Worm (Caenorhabditis elegans) whole organism, early embryonic: ENCODE measurements around the gene cbp-2.

Experiments
- B0310.2 ChIP-seq: sonication (generic microtip); optimal IDR thresholded peaks from 2 replicates; lab custom pipeline; 2016; ENCODE audit warnings: mild to moderate bottlenecking, missing genetic modification characterization, missing compliant biosample characterization
- F13C5.2 ChIP-seq: sonication (generic microtip); optimal IDR thresholded peaks from 2 replicates; lab custom pipeline; 2017; ENCODE audit warnings: mild to moderate bottlenecking, missing genetic modification characterization, inconsistent platforms, missing compliant biosample characterization
- aly-1 ChIP-seq: sonication (generic microtip); optimal IDR thresholded peaks from 2 replicates; lab custom pipeline; 2016; ENCODE audit warnings: missing genetic modification characterization, missing compliant biosample characterization
- ama-1 ChIP-seq: fragments of 150-350 bp; optimal IDR thresholded peaks from 2 replicates; lab custom pipeline; 2014
- ceh-13 ChIP-seq: fragments of 200-800 bp; sonication (Bioruptor generic); optimal IDR thresholded peaks from 2 replicates; lab custom pipeline; 2018; ENCODE audit warnings: mild to moderate bottlenecking, missing genetic modification characterization, missing compliant biosample characterization
- ceh-36 ChIP-seq: sonication (generic microtip); optimal IDR thresholded peaks from 2 replicates; lab custom pipeline; 2016; ENCODE audit warnings: missing genetic modification characterization, inconsistent platforms, missing compliant biosample characterization
- ets-7 ChIP-seq: sonication (generic microtip); optimal IDR thresholded peaks from 2 replicates; lab custom pipeline; 2016; ENCODE audit warnings: missing genotype, missing genetic modification characterization, missing compliant biosample characterization
- flt-1 ChIP-seq: fragments of 200-800 bp; sonication (Bioruptor generic); IDR thresholded peaks from 2 replicates; pipeline ENCODE4 v1.3.6; 2022; ENCODE audit warnings: missing genetic modification characterization, missing compliant biosample characterization
- hmbx-1 ChIP-seq: sonication (generic microtip); optimal IDR thresholded peaks from 2 replicates; lab custom pipeline; 2016; ENCODE audit warnings: mild to moderate bottlenecking, missing genetic modification characterization, missing compliant biosample characterization
- hmg-4 ChIP-seq: fragments of 200-800 bp; sonication (Bioruptor generic); optimal IDR thresholded peaks from 2 replicates; lab custom pipeline; 2018; ENCODE audit warnings: mild to moderate bottlenecking, missing genetic modification characterization, missing compliant biosample characterization
- hnd-1 ChIP-seq: sonication (generic microtip); optimal IDR thresholded peaks from 2 replicates; lab custom pipeline; 2016; ENCODE audit warnings: missing genetic modification characterization, missing compliant biosample characterization
- pes-1 ChIP-seq: fragments of 200-800 bp; sonication (Bioruptor generic); IDR thresholded peaks from 2 replicates; pipeline ENCODE4 v1.3.6; 2022; ENCODE audit warnings: missing genetic modification reagents, missing genetic modification characterization, missing compliant biosample characterization
- scrt-1 ChIP-seq: fragments of 200-800 bp; sonication (Bioruptor generic); IDR thresholded peaks from 2 replicates; pipeline ENCODE4 v1.3.6; 2022; ENCODE audit warnings: missing genetic modification characterization, missing compliant biosample characterization
- sea-1 ChIP-seq: fragments of 200-800 bp; sonication (Bioruptor generic); conservative IDR thresholded peaks from 2 replicates; pipeline ENCODE4 v1.3.6; 2022; ENCODE audit warnings: missing genetic modification characterization, missing compliant biosample characterization
- tbx-11 ChIP-seq: fragments of 200-800 bp; sonication (Bioruptor generic); IDR thresholded peaks from 2 replicates; pipeline ENCODE4 v1.3.6; 2022; ENCODE audit warnings: missing genetic modification characterization, missing compliant biosample characterization
- tbx-37 ChIP-seq: fragments of 200-800 bp; sonication (Bioruptor generic); conservative IDR thresholded peaks from 2 replicates; pipeline ENCODE4 v1.3.6; 2022; ENCODE audit warnings: missing genetic modification reagents, missing genetic modification characterization, missing compliant biosample characterization
- tra-4 ChIP-seq: sonication (generic microtip); optimal IDR thresholded peaks from 2 replicates; lab custom pipeline; 2017; ENCODE audit warnings: missing genetic modification characterization, missing compliant biosample characterization

cbp-2 gene

DNA sequence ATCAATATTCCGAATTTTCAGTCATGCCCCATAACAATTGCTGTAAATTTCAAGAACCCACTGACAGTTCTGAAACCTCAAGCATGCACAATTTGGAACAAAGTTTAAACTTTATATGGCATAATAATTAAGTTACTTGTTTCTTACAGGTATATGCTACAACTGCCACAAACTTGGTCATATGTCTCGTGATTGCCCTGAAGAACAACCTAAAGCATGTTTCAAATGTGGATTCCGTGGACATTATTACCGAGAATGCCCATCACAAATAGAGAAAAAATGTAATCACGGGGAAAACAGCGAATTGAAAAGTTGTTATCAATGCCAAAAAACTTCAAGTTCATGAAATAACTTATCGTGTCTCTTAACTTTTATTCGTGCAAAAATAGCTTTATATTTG lies 10.0 kb upstream of the cbp-2 start:
- TF ChIP-seq tra-4 (tag; lab: Kevin White, UChicago) (no peak), F13C5.2 (no peak), pes-1 (GFP tag; lab: Robert Waterston, UW) (no peak), ama-1 (no peak), ets-7 (tag; lab: Kevin White, UChicago) (no peak), B0310.2 (no peak), tbx-11 (GFP tag; lab: Robert Waterston, UW) (no peak), sea-1 (GFP tag; lab: Robert Waterston, UW) (no peak), hmg-4 (no peak), hnd-1 (no peak), aly-1 (tag; lab: Kevin White, UChicago) (no peak), scrt-1 (GFP tag; lab: Robert Waterston, UW) (no peak), flt-1 (no peak), hmbx-1 (tag; lab: Kevin White, UChicago) (no peak), ceh-13 (GFP tag; lab: Kevin White, UChicago) (no peak), ceh-36 (tag; lab: Kevin White, UChicago) (no peak)

DNA sequence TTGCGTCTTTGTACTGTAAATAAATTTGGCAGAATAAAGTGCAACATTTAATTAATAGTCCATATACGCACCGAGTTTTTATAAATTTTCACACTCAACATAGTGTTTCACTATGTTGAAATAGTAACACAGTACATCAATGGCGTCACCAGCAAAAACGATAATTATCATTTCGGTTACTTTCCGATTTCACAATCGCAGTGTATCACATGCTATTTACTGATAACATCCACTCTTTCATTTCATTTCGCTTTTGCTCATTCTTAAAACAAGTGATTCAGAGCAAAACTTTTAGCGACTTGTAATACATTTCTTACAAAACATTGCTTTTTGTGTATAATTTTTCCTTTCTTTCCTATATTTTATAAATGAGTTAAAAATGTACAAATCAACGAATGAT lies 9.3 kb upstream of the cbp-2 start, which contains the start of gene cbp-3:
Gene cbp-3 (plus strand): TSS at position 272 of the 400 bp plus-strand sequence.
- TF ChIP-seq pes-1 (GFP tag; lab: Robert Waterston, UW) (no peak), ama-1 (no peak), tbx-37 (no peak), sea-1 (GFP tag; lab: Robert Waterston, UW) (no peak), ceh-36 (tag; lab: Kevin White, UChicago) (no peak), scrt-1 (GFP tag; lab: Robert Waterston, UW) (no peak), hnd-1 (no peak), aly-1 (tag; lab: Kevin White, UChicago) (no peak), hmbx-1 (tag; lab: Kevin White, UChicago) (no peak)

DNA sequence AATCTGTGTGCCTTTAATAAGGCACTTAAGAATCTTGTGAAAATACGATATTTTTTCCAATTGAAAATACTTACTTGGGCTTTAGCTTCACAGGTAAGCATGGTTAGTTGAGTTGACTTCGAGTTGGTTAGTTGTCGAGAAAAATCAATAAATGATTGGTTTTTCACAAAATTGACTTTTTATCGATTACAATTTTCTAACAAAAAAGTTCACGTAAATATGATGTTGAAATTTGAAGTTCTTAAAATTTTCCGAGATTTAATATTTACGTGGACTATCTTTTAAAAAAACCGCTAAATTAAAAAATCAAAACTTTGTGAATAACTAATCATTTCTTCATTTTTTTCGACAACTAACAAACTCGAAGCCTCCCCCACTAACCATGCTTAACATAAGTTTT lies 2.2 kb upstream of the cbp-2 start, which contains the start of gene F40F12.3:
Gene F40F12.3 (minus strand): TSS at position 101 of the 400 bp plus-strand sequence.
- TF ChIP-seq F13C5.2 (no peak), B0310.2 (no peak), hmg-4 (no peak), pes-1 (GFP tag; lab: Robert Waterston, UW) (no peak), tbx-11 (GFP tag; lab: Robert Waterston, UW) (no peak), scrt-1 (GFP tag; lab: Robert Waterston, UW) (no peak), tra-4 (tag; lab: Kevin White, UChicago) (no peak), ceh-13 (GFP tag; lab: Kevin White, UChicago) (no peak), ets-7 (tag; lab: Kevin White, UChicago) (no peak), tbx-37 (no peak), aly-1 (tag; lab: Kevin White, UChicago) (no peak), ama-1 (no peak)

DNA sequence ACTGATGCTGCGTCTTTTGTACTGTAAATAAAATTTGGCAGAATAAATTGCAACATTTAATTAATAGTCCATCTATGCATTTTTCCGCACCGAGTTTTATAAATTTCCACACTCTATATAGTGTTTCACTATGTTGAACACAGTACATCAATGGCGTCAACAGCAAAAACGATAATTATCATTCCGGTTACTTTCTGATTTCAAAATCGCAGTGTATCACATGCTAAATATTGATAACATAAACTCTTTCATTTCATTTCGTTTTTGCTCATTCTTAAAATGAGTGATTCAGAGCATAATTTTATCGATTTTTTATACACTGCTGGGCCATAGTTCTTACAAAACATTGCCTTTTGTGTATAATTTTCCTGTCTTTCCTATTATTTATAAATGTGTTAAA lies 664 bp upstream of the cbp-2 start:
- TF ChIP-seq B0310.2 (no peak), tbx-37 (no peak), ceh-13 (GFP tag; lab: Kevin White, UChicago) (no peak), hmbx-1 (tag; lab: Kevin White, UChicago) (no peak), ceh-36 (tag; lab: Kevin White, UChicago) (no peak), hmg-4 (no peak), tra-4 (tag; lab: Kevin White, UChicago) (no peak), pes-1 (GFP tag; lab: Robert Waterston, UW) (no peak), hnd-1 (no peak), ama-1 (no peak)

DNA sequence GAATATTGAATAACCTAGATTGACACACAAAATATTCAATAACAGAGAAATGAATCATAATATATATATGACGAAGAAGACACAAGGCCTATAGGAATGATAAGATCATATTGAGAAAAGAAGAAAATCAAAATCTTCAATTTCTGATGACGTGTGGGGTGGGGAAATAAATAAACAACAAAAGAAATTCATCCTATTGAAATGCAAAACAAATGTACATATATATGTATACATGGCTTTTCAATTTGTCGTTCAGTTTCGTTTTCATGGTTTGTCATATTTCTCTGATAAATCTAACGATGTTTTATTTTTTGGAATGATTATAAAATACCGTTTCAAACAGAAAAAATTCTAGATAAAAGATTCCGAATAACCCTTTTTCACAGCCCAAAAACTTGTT lies 3.7 kb downstream of the cbp-2 start, which contains the start of gene ttr-3:
Gene ttr-3 (minus strand): TSS at position 101 of the 400 bp plus-strand sequence.
- TF ChIP-seq B0310.2, result no peak
- no peak for TF ChIP-seq ama-1
- no peak for TF ChIP-seq aly-1 (tag; lab: Kevin White, UChicago)
- no peak for TF ChIP-seq F13C5.2
- TF ChIP-seq flt-1, result no peak
- no peak for TF ChIP-seq sea-1 (GFP tag; lab: Robert Waterston, UW)
- no peak for TF ChIP-seq tra-4 (tag; lab: Kevin White, UChicago)
- no peak for TF ChIP-seq pes-1 (GFP tag; lab: Robert Waterston, UW)
- TF ChIP-seq ceh-13 (GFP tag; lab: Kevin White, UChicago), result no peak
- no peak for TF ChIP-seq ets-7 (tag; lab: Kevin White, UChicago)
- TF ChIP-seq scrt-1 (GFP tag; lab: Robert Waterston, UW), result no peak
- TF ChIP-seq hmbx-1 (tag; lab: Kevin White, UChicago), result no peak

DNA sequence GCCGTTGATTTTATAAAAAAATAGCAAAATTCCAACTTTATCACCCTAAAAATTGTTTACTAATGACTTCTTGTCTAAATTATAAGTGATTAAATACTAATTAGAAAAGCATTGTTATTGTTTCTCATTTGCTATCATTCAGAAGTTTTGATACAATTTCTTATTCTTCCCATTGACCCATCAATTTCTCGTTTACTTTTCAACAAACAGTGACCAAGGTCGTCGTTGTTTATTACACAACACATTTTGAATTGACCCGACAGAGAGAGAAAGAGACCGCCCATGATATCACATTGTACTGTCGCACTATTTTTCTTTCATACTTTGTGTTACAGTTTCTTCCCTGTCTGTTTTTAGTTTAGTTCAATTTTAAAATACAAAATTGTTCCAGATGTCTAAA lies 4.4 kb downstream of the cbp-2 start, which contains the start of gene ttr-2:
Gene ttr-2 (plus strand): TSS at position 392 of the 400 bp plus-strand sequence.
- TF ChIP-seq pes-1 (GFP tag; lab: Robert Waterston, UW) (no peak), hmg-4 (no peak), hnd-1 (no peak), ama-1 (no peak), tbx-37 (no peak), sea-1 (GFP tag; lab: Robert Waterston, UW) (no peak), ceh-13 (GFP tag; lab: Kevin White, UChicago) (no peak), scrt-1 (GFP tag; lab: Robert Waterston, UW) (no peak), ceh-36 (tag; lab: Kevin White, UChicago) (no peak), F13C5.2 (no peak), ets-7 (tag; lab: Kevin White, UChicago) (no peak), flt-1 (no peak), tbx-11 (GFP tag; lab: Robert Waterston, UW) (no peak), aly-1 (tag; lab: Kevin White, UChicago) (no peak), hmbx-1 (tag; lab: Kevin White, UChicago) (no peak), B0310.2 (no peak), tra-4 (tag; lab: Kevin White, UChicago) (no peak)

DNA sequence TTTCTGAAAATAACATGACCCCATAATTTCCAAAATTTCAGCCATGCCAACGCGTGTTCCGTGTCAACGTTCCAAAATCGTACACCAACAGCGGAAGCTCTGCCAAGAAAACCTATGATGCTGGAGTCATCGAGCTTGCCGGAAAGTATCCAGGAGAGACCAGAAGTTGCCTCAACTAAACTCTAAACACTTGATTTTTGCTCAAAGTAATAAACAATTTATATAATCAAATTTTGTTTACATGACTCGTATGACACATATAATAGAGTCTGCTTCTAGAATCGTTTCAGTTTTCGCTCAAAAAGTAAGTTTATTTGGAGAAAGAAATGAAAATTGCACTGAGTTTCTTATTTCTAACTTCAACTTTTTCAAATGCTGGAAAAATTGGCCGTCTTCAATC lies 5.8 kb downstream of the cbp-2 start, which contains the start of gene ttr-1:
Gene ttr-1 (plus strand): TSS at position 301 of the 400 bp plus-strand sequence.
- TF ChIP-seq tra-4 (tag; lab: Kevin White, UChicago) (no peak), aly-1 (tag; lab: Kevin White, UChicago) (no peak), pes-1 (GFP tag; lab: Robert Waterston, UW) (no peak), F13C5.2 (no peak), hmg-4 (no peak)
